Fruit fly (Drosophila melanogaster) whole organism, prepupa: ENCODE results near the gene CG13920.
A peak's percentile ranks its signal among the peaks of the same experiment; 100 is the strongest.

Experiments used
- Blimp-1 ChIP-seq: fragments of 200-800 bp; sonication (Bioruptor generic); optimal IDR thresholded peaks from 3 replicates; lab custom pipeline; 2017; ENCODE audit warnings: missing biosample characterization, missing genetic modification characterization, mild to moderate bottlenecking, moderate library complexity, missing genetic modification reagents
- CG10631 ChIP-seq: fragments of 200-800 bp; sonication (Bioruptor generic); optimal IDR thresholded peaks from 2 replicates; lab custom pipeline; 2016; ENCODE audit warnings: missing biosample characterization, missing genetic modification characterization
- CG10669 ChIP-seq: fragments of 200-800 bp; sonication (Bioruptor generic); optimal IDR thresholded peaks from 3 replicates; lab custom pipeline; 2018; ENCODE audit warnings: missing biosample characterization, mild to moderate bottlenecking, missing genetic modification characterization, moderate library complexity
- CG11294 ChIP-seq: fragments of 200-800 bp; sonication (Bioruptor generic); IDR thresholded peaks from 2 replicates; pipeline ENCODE4 v1.3.6; 2022; ENCODE audit warnings: missing biosample characterization, missing genetic modification characterization
- CG11762 ChIP-seq: fragments of 200-800 bp; sonication (Bioruptor generic); optimal IDR thresholded peaks from 3 replicates; lab custom pipeline; 2016; ENCODE audit warnings: missing biosample characterization, missing genetic modification characterization; ENCODE audit not compliant: insufficient read depth
- CG11902 ChIP-seq: fragments of 200-800 bp; sonication (Bioruptor generic); optimal IDR thresholded peaks from 3 replicates; lab custom pipeline; 2016; ENCODE audit warnings: missing biosample characterization, missing genetic modification characterization
- CG1621 ChIP-seq: fragments of 200-800 bp; sonication (Bioruptor generic); optimal IDR thresholded peaks from 3 replicates; lab custom pipeline; 2018; ENCODE audit warnings: missing biosample characterization, mild to moderate bottlenecking, missing genetic modification characterization
- CG16779 ChIP-seq: fragments of 200-800 bp; sonication (Bioruptor generic); optimal IDR thresholded peaks from 3 replicates; lab custom pipeline; 2017; ENCODE audit warnings: missing biosample characterization, mild to moderate bottlenecking, missing genetic modification characterization
- CG32006 ChIP-seq: fragments of 200-800 bp; sonication (Bioruptor generic); optimal IDR thresholded peaks from 3 replicates; lab custom pipeline; 2017; ENCODE audit warnings: missing biosample characterization, mild to moderate bottlenecking, missing genetic modification characterization
- CG3919 ChIP-seq: fragments of 200-800 bp; sonication (Bioruptor generic); optimal IDR thresholded peaks from 3 replicates; lab custom pipeline; 2016; ENCODE audit warnings: missing biosample characterization, missing genetic modification characterization
- CG4318 ChIP-seq: fragments of 200-800 bp; sonication (Bioruptor generic); optimal IDR thresholded peaks from 3 replicates; lab custom pipeline; 2017; ENCODE audit warnings: missing biosample characterization, mild to moderate bottlenecking, missing genetic modification characterization
- CG6163 ChIP-seq: fragments of 200-800 bp; sonication (Bioruptor generic); IDR thresholded peaks from 3 replicates; pipeline ENCODE4 v1.3.6; 2022; ENCODE audit warnings: missing biosample characterization, missing genetic modification characterization
- CG6276 ChIP-seq: fragments of 200-800 bp; sonication (Bioruptor generic); optimal IDR thresholded peaks from 2 replicates; lab custom pipeline; 2017; ENCODE audit warnings: missing biosample characterization, mild to moderate bottlenecking, missing genetic modification characterization
- CG6792 ChIP-seq: fragments of 200-800 bp; sonication (Bioruptor generic); optimal IDR thresholded peaks from 3 replicates; lab custom pipeline; 2016; ENCODE audit warnings: missing biosample characterization, missing genetic modification characterization
- CG6808 ChIP-seq: fragments of 200-800 bp; sonication (Bioruptor generic); optimal IDR thresholded peaks from 3 replicates; lab custom pipeline; 2017; ENCODE audit warnings: missing biosample characterization, missing genetic modification characterization, mild to moderate bottlenecking, moderate library complexity, missing genetic modification reagents
- CG6854 ChIP-seq: fragments of 200-800 bp; sonication (Bioruptor generic); optimal IDR thresholded peaks from 2 replicates; lab custom pipeline; 2017; ENCODE audit warnings: missing biosample characterization, mild to moderate bottlenecking, missing genetic modification characterization
- CG7368 ChIP-seq: fragments of 200-800 bp; sonication (Bioruptor generic); optimal IDR thresholded peaks from 3 replicates; lab custom pipeline; 2016; ENCODE audit warnings: missing biosample characterization, missing genetic modification characterization
- CG8319 ChIP-seq: fragments of 200-800 bp; sonication (Bioruptor generic); optimal IDR thresholded peaks from 3 replicates; lab custom pipeline; 2016; ENCODE audit warnings: missing biosample characterization, missing genetic modification characterization
- CG9139 ChIP-seq: fragments of 200-800 bp; sonication (Bioruptor generic); optimal IDR thresholded peaks from 3 replicates; lab custom pipeline; 2017; ENCODE audit warnings: missing biosample characterization, mild to moderate bottlenecking, missing genetic modification characterization
- Eip75B ChIP-seq: fragments of 200-800 bp; sonication (Bioruptor generic); optimal IDR thresholded peaks from 3 replicates; lab custom pipeline; 2016; ENCODE audit warnings: missing biosample characterization, missing genetic modification characterization
- Eip93F ChIP-seq: fragments of 200-800 bp; sonication (Bioruptor generic); optimal IDR thresholded peaks from 2 replicates; lab custom pipeline; 2016; ENCODE audit warnings: missing biosample characterization, mild to moderate bottlenecking, missing genetic modification characterization
- Ets21C ChIP-seq: fragments of 200-800 bp; sonication (Bioruptor generic); optimal IDR thresholded peaks from 3 replicates; lab custom pipeline; 2016; ENCODE audit warnings: missing biosample characterization, missing genetic modification characterization
- Ets96B ChIP-seq: fragments of 200-800 bp; optimal IDR thresholded peaks from 2 replicates; lab custom pipeline; 2019; ENCODE audit warnings: missing biosample characterization, mild to moderate bottlenecking, missing genetic modification characterization, moderate library complexity
- Gug ChIP-seq: fragments of 200-800 bp; sonication (Bioruptor generic); IDR thresholded peaks from 2 replicates; pipeline ENCODE4 v1.3.6; 2022; ENCODE audit warnings: missing biosample characterization, missing genetic modification characterization
- Hr38 ChIP-seq: sonication (Bioruptor generic); optimal IDR thresholded peaks from 2 replicates; lab custom pipeline; 2016; ENCODE audit warnings: missing biosample characterization, missing genetic modification characterization
- Hr39 ChIP-seq: fragments of 200-800 bp; sonication (Bioruptor generic); optimal IDR thresholded peaks from 2 replicates; lab custom pipeline; 2016; ENCODE audit warnings: missing biosample characterization, missing genetic modification characterization
- Hr4 ChIP-seq: fragments of 200-800 bp; sonication (Bioruptor generic); optimal IDR thresholded peaks from 3 replicates; lab custom pipeline; 2016; ENCODE audit warnings: missing biosample characterization, missing genetic modification characterization
- Lpt ChIP-seq: fragments of 200-800 bp; sonication (Bioruptor generic); optimal IDR thresholded peaks from 3 replicates; lab custom pipeline; 2016; ENCODE audit warnings: missing biosample characterization, missing genetic modification characterization
- Met ChIP-seq: fragments of 200-800 bp; sonication (Bioruptor generic); optimal IDR thresholded peaks from 3 replicates; lab custom pipeline; 2016; ENCODE audit warnings: missing biosample characterization, missing genetic modification characterization
- Smox ChIP-seq: fragments of 200-800 bp; sonication (Bioruptor generic); optimal IDR thresholded peaks from 3 replicates; lab custom pipeline; 2016; ENCODE audit warnings: missing biosample characterization, missing genetic modification characterization
- Sox102F ChIP-seq: fragments of 200-800 bp; sonication (Bioruptor generic); optimal IDR thresholded peaks from 2 replicates; lab custom pipeline; 2016; ENCODE audit warnings: missing biosample characterization, mild to moderate bottlenecking, missing genetic modification characterization
- Sox15 ChIP-seq: fragments of 200-800 bp; sonication (Bioruptor generic); optimal IDR thresholded peaks from 3 replicates; lab custom pipeline; 2016; ENCODE audit warnings: missing biosample characterization, missing genetic modification characterization
- acj6 ChIP-seq: fragments of 200-800 bp; sonication (Bioruptor generic); optimal IDR thresholded peaks from 3 replicates; lab custom pipeline; 2016; ENCODE audit warnings: missing biosample characterization, missing genetic modification characterization
- cyc ChIP-seq: fragments of 200-800 bp; sonication (Bioruptor generic); optimal IDR thresholded peaks from 3 replicates; lab custom pipeline; 2016; ENCODE audit warnings: missing biosample characterization, missing genetic modification characterization
- dac ChIP-seq: fragments of 200-800 bp; sonication (Bioruptor generic); optimal IDR thresholded peaks from 2 replicates; lab custom pipeline; 2017; ENCODE audit warnings: missing biosample characterization, mild to moderate bottlenecking, missing genetic modification characterization
- dsx ChIP-seq: fragments of 200-800 bp; optimal IDR thresholded peaks from 3 replicates; lab custom pipeline; 2019; ENCODE audit warnings: missing biosample characterization, mild to moderate bottlenecking, missing genetic modification characterization, moderate library complexity; ENCODE audit not compliant: poor library complexity, severe bottlenecking
- eg ChIP-seq: fragments of 200-800 bp; sonication (Bioruptor generic); IDR thresholded peaks from 3 replicates; pipeline ENCODE4 v1.3.6; 2022; ENCODE audit warnings: missing biosample characterization, missing genetic modification characterization
- esn ChIP-seq: fragments of 200-800 bp; sonication (Bioruptor generic); optimal IDR thresholded peaks from 2 replicates; lab custom pipeline; 2016; ENCODE audit warnings: missing biosample characterization, mild to moderate bottlenecking, missing genetic modification characterization, moderate library complexity
- fd59A ChIP-seq: fragments of 200-800 bp; sonication (Bioruptor generic); optimal IDR thresholded peaks from 2 replicates; lab custom pipeline; 2017; ENCODE audit warnings: missing biosample characterization, mild to moderate bottlenecking, missing genetic modification characterization, missing genetic modification reagents
- salr ChIP-seq, 2 experiments: fragments of 200-800 bp; sonication (Bioruptor generic); optimal IDR thresholded peaks; 3 replicates each; lab custom pipeline; 2016 to 2018; ENCODE audit warnings: missing biosample characterization in 2 of 2, missing genetic modification characterization in 2 of 2, mild to moderate bottlenecking in 1 of 2
- svp ChIP-seq: fragments of 200-800 bp; sonication (Bioruptor generic); peaks from one replicate; lab custom pipeline; 2016; ENCODE audit warnings: missing biosample characterization, missing genetic modification characterization
- topi ChIP-seq: fragments of 200-800 bp; sonication (Bioruptor generic); optimal IDR thresholded peaks from 3 replicates; lab custom pipeline; 2016; ENCODE audit warnings: missing biosample characterization, missing genetic modification characterization

CG13920 gene

dm6 chr3L:1652700-1653200 lies 4.0 kb downstream of the CG13920 start, which contains the start of the genes CG7970 and Vta1 (continued):
- TF ChIP-seq acj6 (GFP tag; lab: Kevin White, UChicago) = no peak
- peak; percentile 80 for TF ChIP-seq eg (GFP tag; lab: Robert Waterston, UW)
- TF ChIP-seq Eip75B (GFP tag; lab: Kevin White, UChicago) = no peak
- TF ChIP-seq CG11902 (GFP tag; lab: Kevin White, UChicago) = no peak
- TF ChIP-seq CG6163 (GFP tag; lab: Robert Waterston, UW) = peak; percentile 35; the same call in 1 of the 3 replicates
- TF ChIP-seq CG8319 (GFP tag; lab: Kevin White, UChicago) = no peak
- TF ChIP-seq CG16779 (tag; lab: Kevin White, UChicago) = peak; percentile 75
- peak; percentile 90 for TF ChIP-seq CG6276

dm6 chr3L:1653752-1654151 lies 5.0 kb downstream of the CG13920 start:
- no peak for TF ChIP-seq Hr39 (GFP tag; lab: Kevin White, UChicago)
- TF ChIP-seq Met (GFP tag; lab: Kevin White, UChicago) = no peak
- no peak for TF ChIP-seq Hr38 (GFP tag; lab: Kevin White, UChicago)
- no peak for TF ChIP-seq Ets96B (tag; lab: Kevin White, UChicago)
- TF ChIP-seq CG6854 (GFP tag; lab: Kevin White, UChicago) = no peak
- TF ChIP-seq CG4318 (GFP tag; lab: Kevin White, UChicago) = no peak
- TF ChIP-seq CG11762 (GFP tag; lab: Kevin White, UChicago) = no peak
- TF ChIP-seq dac = no peak
- TF ChIP-seq CG11294 (GFP tag; lab: Robert Waterston, UW) = no peak
- no peak for TF ChIP-seq CG6792 (GFP tag; lab: Kevin White, UChicago)

- no peak for TF ChIP-seq Sox102F (GFP tag; lab: Kevin White, UChicago)
- no peak for TF ChIP-seq Ets21C (GFP tag; lab: Kevin White, UChicago)
- peak; percentile 25 for TF ChIP-seq CG7368 (GFP tag; lab: Kevin White, UChicago)
- TF ChIP-seq CG10631 = no peak
- TF ChIP-seq dsx (GFP tag; lab: Kevin White, UChicago) = no peak
These were observed 13.1 kb downstream of the CG13920 start for dm6 chr3L:1661738-1662370.

DNA sequence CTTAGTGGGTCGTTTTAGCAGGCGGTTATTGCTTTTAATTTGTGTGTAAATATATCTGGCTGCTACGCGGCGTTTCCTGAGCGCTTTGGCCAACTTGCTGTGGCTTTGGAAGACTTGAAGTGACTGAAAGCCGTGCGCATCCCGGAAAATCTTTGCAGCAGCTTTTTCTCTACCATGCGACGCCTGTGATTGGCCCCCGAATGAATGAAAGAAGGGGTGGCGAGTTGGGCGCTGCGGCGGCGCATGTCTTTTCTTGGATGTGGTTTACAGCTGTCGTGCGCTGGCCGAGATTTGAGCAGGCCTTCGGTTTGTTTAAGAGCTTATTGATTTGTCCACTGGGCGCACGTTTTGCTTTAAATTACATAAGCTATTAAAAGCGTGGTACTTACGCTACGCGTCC lies 14.8 kb downstream of the CG13920 start:
- no peak for TF ChIP-seq Lpt (GFP tag; lab: Kevin White, UChicago)
- no peak for TF ChIP-seq CG10669
- TF ChIP-seq Gug (GFP tag; lab: Robert Waterston, UW) = no peak
- TF ChIP-seq svp = no peak
- no peak for TF ChIP-seq topi (GFP tag; lab: Kevin White, UChicago)
- TF ChIP-seq CG32006 (GFP tag; lab: Kevin White, UChicago) = no peak
- no peak for TF ChIP-seq Hr4 (GFP tag; lab: Kevin White, UChicago)
- TF ChIP-seq Sox102F (GFP tag; lab: Kevin White, UChicago) = no peak
- TF ChIP-seq CG3919 = no peak
- no peak for TF ChIP-seq Smox (GFP tag; lab: Kevin White, UChicago)
- TF ChIP-seq cyc = no peak
- no peak for TF ChIP-seq CG11294 (GFP tag; lab: Robert Waterston, UW)
- no peak for TF ChIP-seq acj6 (GFP tag; lab: Kevin White, UChicago)
- no peak for TF ChIP-seq CG9139 (GFP tag; lab: Kevin White, UChicago)

- TF ChIP-seq CG1621 (tag; lab: Kevin White, UChicago) (no peak), Eip93F (no peak), salr (GFP tag; optimal IDR thresholded peaks at IDR 0.05; lab: Kevin White, UChicago) (no peak), Ets96B (tag; lab: Kevin White, UChicago) (no peak), CG6808 (GFP tag; lab: Kevin White, UChicago) (no peak), acj6 (GFP tag; lab: Kevin White, UChicago) (no peak), CG11762 (GFP tag; lab: Kevin White, UChicago) (no peak), esn (GFP tag; lab: Kevin White, UChicago) (no peak), Met (GFP tag; lab: Kevin White, UChicago) (no peak), CG7368 (GFP tag; lab: Kevin White, UChicago) (no peak), Blimp-1 (no peak), Sox15 (GFP tag; lab: Kevin White, UChicago) (no peak), Hr38 (GFP tag; lab: Kevin White, UChicago) (no peak), topi (GFP tag; lab: Kevin White, UChicago) (no peak), eg (GFP tag; lab: Robert Waterston, UW) (no peak), dsx (GFP tag; lab: Kevin White, UChicago) (no peak), CG10669 (no peak), fd59A (GFP tag; lab: Kevin White, UChicago) (no peak), CG3919 (no peak), svp (no peak)
These were observed 15.5 kb downstream of the CG13920 start for dm6 chr3L:1664205-1664604.
